Worm (Caenorhabditis elegans) whole organism, young adult: ENCODE results near the gene Y54G2A.7.

Experiments
- lin-35 ChIP-seq, 3 experiments: fragments of 150-350 bp in 2 of 3; sonication (generic microtip) in 1 of 3; optimal IDR thresholded peaks; 2 replicates each; lab custom pipeline; 2014 to 2018; ENCODE audit warnings: missing biosample characterization in 3 of 3, missing genetic modification characterization in 3 of 3, missing genetic modification reagents in 3 of 3
- unc-62 ChIP-seq: fragments of 150-350 bp; optimal IDR thresholded peaks from 2 replicates; lab custom pipeline; 2014; ENCODE audit warnings: missing biosample characterization, missing genetic modification reagents, missing genetic modification characterization

- TF ChIP-seq unc-62 (no peak), lin-35 (GFP tag; optimal IDR thresholded peaks at IDR 0.05; lab: Kevin White, UChicago) (no peak)
Measured at ce11 chrIV:2851625-2852024, 13.2 kb downstream of the Y54G2A.7 start.
